Fruit fly (Drosophila melanogaster) whole organism, embryonic: Measurements from ENCODE around the gene PEK.

Source experiments
- B-H2 ChIP-seq: fragments of 200-800 bp; sonication (Bioruptor generic); optimal IDR thresholded peaks from 2 replicates; lab custom pipeline; 2018; ENCODE audit warnings: missing biosample characterization, mild to moderate bottlenecking, missing genetic modification characterization
- Bdp1 ChIP-seq: fragments of 200-800 bp; sonication (Bioruptor generic); optimal IDR thresholded peaks from 3 replicates; lab custom pipeline; 2016; ENCODE audit warnings: missing biosample characterization, missing genetic modification characterization
- CG10267 ChIP-seq: fragments of 200-800 bp; sonication (Bioruptor generic); optimal IDR thresholded peaks from 2 replicates; lab custom pipeline; 2018; ENCODE audit warnings: missing biosample characterization, mild to moderate bottlenecking, missing genetic modification characterization, moderate library complexity
- CG11695 ChIP-seq: fragments of 200-800 bp; sonication (Bioruptor generic); IDR thresholded peaks from 3 replicates; pipeline ENCODE4 v1.3.6; 2022; ENCODE audit warnings: missing biosample characterization, missing genetic modification characterization
- CG11696 ChIP-seq: fragments of 200-800 bp; sonication (Bioruptor generic); IDR thresholded peaks from 2 replicates; pipeline ENCODE4 v1.3.6; 2022; ENCODE audit warnings: missing biosample characterization, missing genetic modification characterization
- CG12104 ChIP-seq: fragments of 200-800 bp; sonication (Bioruptor generic); optimal IDR thresholded peaks from 3 replicates; lab custom pipeline; 2016; ENCODE audit warnings: missing biosample characterization, missing genetic modification characterization
- CG14441 ChIP-seq: fragments of 200-800 bp; sonication (Bioruptor generic); IDR thresholded peaks from 2 replicates; pipeline ENCODE4 v1.3.6; 2022; ENCODE audit warnings: missing biosample characterization, missing genetic modification characterization
- CG15696 ChIP-seq: fragments of 200-800 bp; sonication (Bioruptor generic); optimal IDR thresholded peaks from 2 replicates; lab custom pipeline; 2019; ENCODE audit warnings: missing biosample characterization, mild to moderate bottlenecking, missing genetic modification characterization, moderate library complexity
- CG1602 ChIP-seq: fragments of 200-800 bp; sonication (Bioruptor generic); optimal IDR thresholded peaks from 3 replicates; lab custom pipeline; 2016; ENCODE audit warnings: missing biosample characterization, missing genetic modification characterization
- CG1792 ChIP-seq: fragments of 200-800 bp; sonication (Bioruptor generic); optimal IDR thresholded peaks from 2 replicates; lab custom pipeline; 2016; ENCODE audit warnings: missing biosample characterization, missing genetic modification characterization
- CG2120 ChIP-seq: fragments of 200-800 bp; sonication (Bioruptor generic); optimal IDR thresholded peaks from 3 replicates; lab custom pipeline; 2016; ENCODE audit warnings: missing biosample characterization, missing genetic modification characterization
- CG2712 ChIP-seq: fragments of 200-800 bp; optimal IDR thresholded peaks from 3 replicates; lab custom pipeline; 2019; ENCODE audit warnings: missing biosample characterization, mild to moderate bottlenecking, missing genetic modification characterization, moderate library complexity
- CG31388 ChIP-seq: fragments of 200-800 bp; sonication (Bioruptor generic); optimal IDR thresholded peaks from 2 replicates; lab custom pipeline; 2016; ENCODE audit warnings: missing biosample characterization, missing genetic modification characterization
- CG3163 ChIP-seq: fragments of 200-800 bp; sonication (Bioruptor generic); optimal IDR thresholded peaks from 3 replicates; lab custom pipeline; 2016; ENCODE audit warnings: missing biosample characterization, missing genetic modification characterization
- CG33213 ChIP-seq: fragments of 200-800 bp; sonication (Bioruptor generic); optimal IDR thresholded peaks from 3 replicates; lab custom pipeline; 2016; ENCODE audit warnings: missing biosample characterization, missing genetic modification characterization
- CG3407 ChIP-seq: fragments of 200-800 bp; sonication (Bioruptor generic); optimal IDR thresholded peaks from 2 replicates; lab custom pipeline; 2018; ENCODE audit warnings: missing biosample characterization, mild to moderate bottlenecking, missing genetic modification characterization
- CG9215 ChIP-seq: fragments of 200-800 bp; sonication (Bioruptor generic); IDR thresholded peaks from 2 replicates; pipeline ENCODE4 v1.3.6; 2022; ENCODE audit warnings: missing biosample characterization, missing genetic modification characterization
- CHES-1-like ChIP-seq: fragments of 200-800 bp; sonication (Bioruptor generic); optimal IDR thresholded peaks from 2 replicates; lab custom pipeline; 2016; ENCODE audit warnings: missing biosample characterization, missing genetic modification characterization
- Camta ChIP-seq: fragments of 200-800 bp; sonication (Bioruptor generic); optimal IDR thresholded peaks from 2 replicates; lab custom pipeline; 2016; ENCODE audit warnings: missing biosample characterization, missing genetic modification characterization
- Chrac-16 ChIP-seq: fragments of 200-800 bp; sonication (Bioruptor generic); optimal IDR thresholded peaks from 3 replicates; lab custom pipeline; 2016; ENCODE audit warnings: missing biosample characterization, missing genetic modification characterization
- Doc2 ChIP-seq: fragments of 200-800 bp; sonication (Bioruptor generic); IDR thresholded peaks from 2 replicates; pipeline ENCODE4 v1.3.6; 2022; ENCODE audit warnings: missing biosample characterization, missing genetic modification characterization
- Fer2 ChIP-seq: fragments of 200-800 bp; sonication (Bioruptor generic); optimal IDR thresholded peaks from 2 replicates; lab custom pipeline; 2018; ENCODE audit warnings: missing biosample characterization, mild to moderate bottlenecking, missing genetic modification characterization, moderate library complexity
- Hr3 ChIP-seq: fragments of 200-800 bp; sonication (Bioruptor generic); optimal IDR thresholded peaks from 3 replicates; lab custom pipeline; 2016; ENCODE audit warnings: missing biosample characterization, missing genetic modification characterization
- MESR4 ChIP-seq: fragments of 200-800 bp; sonication (Bioruptor generic); optimal IDR thresholded peaks from 2 replicates; lab custom pipeline; 2018; ENCODE audit warnings: missing biosample characterization, mild to moderate bottlenecking, missing genetic modification characterization, moderate library complexity
- NC2β ChIP-seq: fragments of 200-800 bp; sonication (Bioruptor generic); optimal IDR thresholded peaks from 2 replicates; lab custom pipeline; 2016; ENCODE audit warnings: missing biosample characterization, missing genetic modification characterization
- Opbp ChIP-seq: fragments of 200-800 bp; sonication (Bioruptor generic); IDR thresholded peaks from 3 replicates; pipeline ENCODE4 v1.3.6; 2022; ENCODE audit warnings: missing biosample characterization, missing genetic modification characterization; ENCODE audit not compliant: partially characterized antibody
- Poxn ChIP-seq: fragments of 200-800 bp; sonication (Bioruptor generic); IDR thresholded peaks from 2 replicates; pipeline ENCODE4 v1.3.6; 2022; ENCODE audit warnings: missing biosample characterization, missing genetic modification characterization
- Sin3A ChIP-seq: fragments of >200 bp; optimal IDR thresholded peaks from 2 replicates; lab custom pipeline; 2018
- amos ChIP-seq: fragments of 200-800 bp; sonication (Bioruptor generic); IDR thresholded peaks from 2 replicates; pipeline ENCODE4 v1.3.6; 2022; ENCODE audit warnings: missing biosample characterization, missing genetic modification characterization; ENCODE audit not compliant: partially characterized antibody
- ara ChIP-seq: fragments of 200-800 bp; sonication (Bioruptor generic); IDR thresholded peaks from 2 replicates; pipeline ENCODE4 v1.3.6; 2022; ENCODE audit warnings: missing biosample characterization, missing genetic modification characterization
- bsh ChIP-seq, 2 experiments: fragments of 200-800 bp; sonication (Bioruptor generic); optimal IDR thresholded peaks; 2 replicates each; lab custom pipeline; 2017 to 2018; ENCODE audit warnings: mild to moderate bottlenecking in 2 of 2, missing biosample characterization in 2 of 2, missing genetic modification characterization in 2 of 2, moderate library complexity in 1 of 2
- chinmo ChIP-seq: fragments of 200-800 bp; sonication (Bioruptor generic); IDR thresholded peaks from 4 replicates; pipeline ENCODE4 v1.3.6; 2022; ENCODE audit warnings: missing biosample characterization, missing genetic modification characterization; ENCODE audit not compliant: partially characterized antibody
- corto ChIP-seq: fragments of 200-800 bp; sonication (Bioruptor generic); optimal IDR thresholded peaks from 2 replicates; lab custom pipeline; 2016; ENCODE audit warnings: missing biosample characterization, mild to moderate bottlenecking, missing genetic modification characterization, moderate library complexity
- cwo ChIP-seq: fragments of 200-800 bp; sonication (Bioruptor generic); optimal IDR thresholded peaks from 3 replicates; lab custom pipeline; 2017; ENCODE audit warnings: missing biosample characterization, missing genetic modification characterization, mild to moderate bottlenecking, moderate library complexity, missing genetic modification reagents
- da ChIP-seq: fragments of 200-800 bp; sonication (Bioruptor generic); optimal IDR thresholded peaks from 2 replicates; lab custom pipeline; 2016; ENCODE audit warnings: missing biosample characterization, missing genetic modification characterization
- danr ChIP-seq: fragments of 200-800 bp; sonication (Bioruptor generic); IDR thresholded peaks from 2 replicates; pipeline ENCODE4 v1.3.6; 2022; ENCODE audit warnings: missing biosample characterization, missing genetic modification characterization
- dmrt11E ChIP-seq: fragments of 200-800 bp; sonication (Bioruptor generic); optimal IDR thresholded peaks from 3 replicates; lab custom pipeline; 2018; ENCODE audit warnings: missing biosample characterization, mild to moderate bottlenecking, missing genetic modification characterization, moderate library complexity
- esg ChIP-seq: fragments of 200-800 bp; sonication (Bioruptor generic); conservative IDR thresholded peaks from 2 replicates; pipeline ENCODE4 v1.3.6; 2022; ENCODE audit warnings: missing biosample characterization, missing genetic modification characterization
- fd3F ChIP-seq: fragments of 200-800 bp; sonication (Bioruptor generic); optimal IDR thresholded peaks from 2 replicates; lab custom pipeline; 2018; ENCODE audit warnings: missing biosample characterization, mild to moderate bottlenecking, missing genetic modification characterization, moderate library complexity
- nmo ChIP-seq: fragments of 200-800 bp; sonication (Bioruptor generic); optimal IDR thresholded peaks from 2 replicates; lab custom pipeline; 2018; ENCODE audit warnings: missing biosample characterization, mild to moderate bottlenecking, missing genetic modification characterization, moderate library complexity
- sna ChIP-seq: fragments of 200-800 bp; sonication (Bioruptor generic); IDR thresholded peaks from 2 replicates; pipeline ENCODE4 v1.3.6; 2022; ENCODE audit warnings: missing biosample characterization, missing genetic modification characterization; ENCODE audit not compliant: partially characterized antibody
- ssp ChIP-seq: fragments of 200-800 bp; sonication (Bioruptor generic); IDR thresholded peaks from 2 replicates; pipeline ENCODE4 v1.3.6; 2022; ENCODE audit warnings: missing biosample characterization, missing genetic modification characterization
- sug ChIP-seq: fragments of 200-800 bp; optimal IDR thresholded peaks from 2 replicates; lab custom pipeline; 2019; ENCODE audit warnings: missing biosample characterization, mild to moderate bottlenecking, missing genetic modification characterization, moderate library complexity
- tio ChIP-seq: fragments of 200-800 bp; sonication (Bioruptor generic); optimal IDR thresholded peaks from 2 replicates; lab custom pipeline; 2017; ENCODE audit warnings: missing biosample characterization, missing genetic modification characterization, inconsistent platforms
- unc-4 ChIP-seq: fragments of 200-800 bp; sonication (Bioruptor generic); IDR thresholded peaks from 2 replicates; pipeline ENCODE4 v1.3.6; 2022; ENCODE audit warnings: missing biosample characterization, missing genetic modification characterization; ENCODE audit not compliant: partially characterized antibody
- vvl ChIP-seq: fragments of 200-800 bp; sonication (Bioruptor generic); IDR thresholded peaks from 2 replicates; pipeline ENCODE4 v1.3.6; 2022; ENCODE audit warnings: missing biosample characterization, missing genetic modification characterization
- wor ChIP-seq: fragments of 200-800 bp; sonication (Bioruptor generic); IDR thresholded peaks from 2 replicates; pipeline ENCODE4 v1.3.6; 2022; ENCODE audit warnings: missing biosample characterization, missing genetic modification characterization
- zen ChIP-seq: fragments of 200-800 bp; sonication (Bioruptor generic); optimal IDR thresholded peaks from 3 replicates; lab custom pipeline; 2018; ENCODE audit warnings: missing biosample characterization, mild to moderate bottlenecking, missing genetic modification characterization, moderate library complexity
- zen2 ChIP-seq: fragments of 200-800 bp; sonication (Bioruptor generic); IDR thresholded peaks from 3 replicates; pipeline ENCODE4 v1.3.6; 2022; ENCODE audit warnings: missing biosample characterization, missing genetic modification characterization; ENCODE audit not compliant: partially characterized antibody
- zf30C ChIP-seq: fragments of 200-800 bp; sonication (Bioruptor generic); optimal IDR thresholded peaks from 3 replicates; lab custom pipeline; 2018; ENCODE audit warnings: missing biosample characterization, mild to moderate bottlenecking, missing genetic modification characterization

The PEK gene

DNA sequence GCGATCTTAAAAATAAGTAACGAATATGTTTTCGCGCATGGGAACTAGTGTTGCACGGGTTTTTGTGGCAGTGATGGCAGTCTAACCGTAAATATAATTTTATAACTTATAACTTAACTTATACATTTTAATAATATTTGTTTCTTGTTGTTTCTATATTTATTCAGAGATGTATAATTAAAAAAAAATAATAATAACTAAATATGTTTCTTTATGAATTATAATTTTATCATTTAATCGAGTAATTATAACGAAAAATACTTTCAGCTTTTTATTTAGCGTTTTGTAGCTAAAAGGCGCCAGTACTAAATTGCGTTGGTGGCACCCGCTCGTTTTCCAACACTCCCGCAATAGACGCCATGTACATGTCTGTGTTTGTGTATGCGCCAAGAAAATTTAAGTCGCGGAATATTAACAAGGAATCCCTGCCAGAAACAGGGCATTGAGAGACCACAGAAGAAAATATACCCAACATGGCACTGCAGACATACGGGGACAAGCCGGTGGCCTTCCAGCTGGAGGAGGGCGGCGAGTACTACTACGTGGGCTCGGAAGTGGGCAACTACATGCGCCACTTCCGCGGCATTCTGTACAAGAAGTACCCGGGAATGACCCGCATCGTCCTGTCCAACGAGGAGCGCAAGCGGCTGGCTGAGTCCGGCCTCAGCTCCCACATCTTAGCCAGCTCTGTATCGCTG is 6.2 kb upstream of the PEK start, which contains the start of the genes mRpL44 and Snr1 (continued):
- TF ChIP-seq CG15696 (tag; lab: Kevin White, UChicago) (peak; percentile 47), sug (peak; percentile 73), wor (GFP tag; lab: Robert Waterston, UW) (no peak), CG1792 (GFP tag; lab: Kevin White, UChicago) (no peak), ara (GFP tag; lab: Robert Waterston, UW) (no peak), ssp (no peak), CG10267 (peak; percentile 99), Bdp1 (no peak), esg (GFP tag; lab: Robert Waterston, UW) (no peak), sna (0 out of 2 replicates have a peak, but pooled peaks have one; percentile 13), CG2712 (peak; percentile 73), Doc2 (no peak), Chrac-16 (peak; percentile 11), corto (GFP tag; lab: Kevin White, UChicago) (no peak), amos (GFP tag; lab: Robert Waterston, UW) (no peak), CG3163 (GFP tag; lab: Kevin White, UChicago) (no peak), zen2 (no peak), bsh (GFP tag; optimal IDR thresholded peaks at IDR 0.05; lab: Kevin White, UChicago) (peak; percentile 5 to 16), CHES-1-like (GFP tag; lab: Kevin White, UChicago) (peak; percentile 33), unc-4 (no peak), CG11696 (GFP tag; lab: Robert Waterston, UW) (no peak), danr (GFP tag; lab: Robert Waterston, UW) (no peak), CG1602 (peak; percentile 24), Camta (GFP tag; lab: Kevin White, UChicago) (no peak), da (no peak), vvl (GFP tag; lab: Robert Waterston, UW) (0 out of 2 replicates have a peak, but pooled peaks have one; percentile 6), MESR4 (GFP tag; lab: Kevin White, UChicago) (peak; percentile 84), B-H2 (GFP tag; lab: Kevin White, UChicago) (peak; percentile 71), Hr3 (peak; percentile 39), cwo (GFP tag; lab: Kevin White, UChicago) (no peak), CG14441 (GFP tag; lab: Robert Waterston, UW) (no peak), nmo (GFP tag; lab: Kevin White, UChicago) (peak; percentile 72), zf30C (GFP tag; lab: Kevin White, UChicago) (no peak), CG3407 (no peak), tio (no peak), CG33213 (no peak), Poxn (GFP tag; lab: Robert Waterston, UW) (no peak), fd3F (GFP tag; lab: Kevin White, UChicago) (peak; percentile 27), chinmo (GFP tag; lab: Robert Waterston, UW) (no peak), CG12104 (peak; percentile 42), Sin3A (lab: Kevin White, UChicago) (no peak), CG9215 (GFP tag; lab: Robert Waterston, UW) (no peak), CG2120 (GFP tag; lab: Kevin White, UChicago) (peak; percentile 29), Fer2 (tag; lab: Kevin White, UChicago) (peak; percentile 35), NC2β (no peak), CG31388 (GFP tag; lab: Kevin White, UChicago) (no peak), zen (tag; lab: Kevin White, UChicago) (peak; percentile 38), CG11695 (GFP tag; lab: Robert Waterston, UW) (no peak), dmrt11E (tag; lab: Kevin White, UChicago) (peak; percentile 46), Opbp (GFP tag; lab: Robert Waterston, UW) (0 out of 3 replicates have a peak, but pooled peaks have one; percentile 48)
